Worm (Caenorhabditis elegans): ENCODE results near the gene F56B3.11.

The F56B3.11 gene

ce11 chrIV:842630-843029 is 46.3 kb upstream of the F56B3.11 start (continued):
- TF ChIP-seq lin-14 (GFP tag; optimal IDR thresholded peaks at IDR 0.05) (no peak), nhr-90 (tag; optimal IDR thresholded peaks at IDR 0.05; ENCODE audit: poor library complexity) (peak; percentile 52), isw-1 (GFP tag; IDR thresholded peaks at IDR 0.05) (no peak; the same call in 1 of the 2 replicates), nhr-77 (tag; optimal IDR thresholded peaks at IDR 0.05) (peak; percentile 52), hlh-17 (GFP tag; optimal IDR thresholded peaks at IDR 0.05; ENCODE audit: borderline replicate concordance) (no peak), C04F5.9 (tag; optimal IDR thresholded peaks at IDR 0.05) (peak; percentile 8), elt-2 (tag; optimal IDR thresholded peaks at IDR 0.05) (no peak), mef-2 (tag; optimal IDR thresholded peaks at IDR 0.05) (no peak), C16A3.4 (tag; optimal IDR thresholded peaks at IDR 0.05) (peak; percentile 50), nhr-20 (tag; optimal IDR thresholded peaks at IDR 0.05) (peak; percentile 60), ama-1 (optimal IDR thresholded peaks at IDR 0.05) (no peak), snpc-4 (tag; optimal IDR thresholded peaks at IDR 0.05) (peak; percentile 47), ceh-90 (tag; optimal IDR thresholded peaks at IDR 0.05) (no peak), lin-13 (GFP tag; optimal IDR thresholded peaks at IDR 0.05) (peak; percentile 41), Y116A8C.19 (tag; optimal IDR thresholded peaks at IDR 0.05; ENCODE audit: borderline replicate concordance) (no peak), hlh-4 (tag; optimal IDR thresholded peaks at IDR 0.05) (no peak), pax-3 (tag; optimal IDR thresholded peaks at IDR 0.05) (no peak), nhr-76 (tag; optimal IDR thresholded peaks at IDR 0.05) (no peak), sptf-1 (tag; optimal IDR thresholded peaks at IDR 0.05) (no peak), vab-15 (tag; optimal IDR thresholded peaks at IDR 0.05) (no peak), zip-4 (GFP tag; optimal IDR thresholded peaks at IDR 0.05) (no peak), nhr-28 (tag; optimal IDR thresholded peaks at IDR 0.05) (no peak), lin-39 (tag; optimal IDR thresholded peaks at IDR 0.05) (no peak), F16B12.6 (tag; optimal IDR thresholded peaks at IDR 0.05) (peak; percentile 39), snu-23 (GFP tag; optimal IDR thresholded peaks at IDR 0.05) (peak; percentile 77), mab-9 (GFP tag; IDR thresholded peaks at IDR 0.05) (0 out of 2 replicates have a peak, but pooled peaks have one; percentile 27), swsn-7 (tag; optimal IDR thresholded peaks at IDR 0.05) (peak; percentile 53), nhr-47 (tag; optimal IDR thresholded peaks at IDR 0.05) (peak; percentile 61), grh-1 (GFP tag; IDR thresholded peaks at IDR 0.05) (no peak), unc-62 (GFP tag; optimal IDR thresholded peaks at IDR 0.05) (no peak), ceh-8 (GFP tag; optimal IDR thresholded peaks at IDR 0.05) (no peak), unc-30 (tag; optimal IDR thresholded peaks at IDR 0.05) (no peak), unc-130 (tag; optimal IDR thresholded peaks at IDR 0.05) (no peak), jun-1 (tag; optimal IDR thresholded peaks at IDR 0.05) (no peak), pqm-1 (tag; optimal IDR thresholded peaks at IDR 0.05) (no peak), pag-3 (tag; optimal IDR thresholded peaks at IDR 0.05; ENCODE audit: borderline replicate concordance, insufficient read depth) (no peak), aly-2 (tag; optimal IDR thresholded peaks at IDR 0.05) (peak; percentile 8), rnt-1 (tag; optimal IDR thresholded peaks at IDR 0.05) (no peak), lin-15B (tag; optimal IDR thresholded peaks at IDR 0.05) (no peak), nhr-12 (tag; optimal IDR thresholded peaks at IDR 0.05) (no peak), mdl-1 (tag; optimal IDR thresholded peaks at IDR 0.05) (peak in 1 of 2 experiments; percentile 64), xbp-1 (tag; optimal IDR thresholded peaks at IDR 0.05) (peak; percentile 19), unc-98 (GFP tag; IDR thresholded peaks at IDR 0.05) (no peak), elt-3 (tag; optimal IDR thresholded peaks at IDR 0.05) (peak in 1 of 6 experiments; percentile 34), ceh-82 (tag; optimal IDR thresholded peaks at IDR 0.05) (peak; percentile 6 to 66 (median 23)), lir-3 (tag; optimal IDR thresholded peaks at IDR 0.05; ENCODE audit: poor library complexity) (no peak), C34B4.2 (tag; optimal IDR thresholded peaks at IDR 0.05) (no peak), skn-1 (tag; optimal IDR thresholded peaks at IDR 0.05) (peak; percentile 2), tlp-1 (tag; optimal IDR thresholded peaks at IDR 0.05) (no peak), fkh-8 (tag; optimal IDR thresholded peaks at IDR 0.05) (no peak), nhr-237 (tag; optimal IDR thresholded peaks at IDR 0.05) (no peak), ceh-88 (GFP tag; IDR thresholded peaks at IDR 0.05) (no peak), ets-5 (GFP tag; IDR thresholded peaks at IDR 0.05) (no peak)
